Worm (Caenorhabditis elegans) whole organism, dauer: ENCODE data around the gene B0244.7.

Experiments used
- unc-62 ChIP-seq: sonication (generic microtip); optimal IDR thresholded peaks from 2 replicates; lab custom pipeline; 2017; ENCODE audit warnings: missing biosample characterization, missing genetic modification reagents, missing genetic modification characterization

Gene B0244.7

DNA sequence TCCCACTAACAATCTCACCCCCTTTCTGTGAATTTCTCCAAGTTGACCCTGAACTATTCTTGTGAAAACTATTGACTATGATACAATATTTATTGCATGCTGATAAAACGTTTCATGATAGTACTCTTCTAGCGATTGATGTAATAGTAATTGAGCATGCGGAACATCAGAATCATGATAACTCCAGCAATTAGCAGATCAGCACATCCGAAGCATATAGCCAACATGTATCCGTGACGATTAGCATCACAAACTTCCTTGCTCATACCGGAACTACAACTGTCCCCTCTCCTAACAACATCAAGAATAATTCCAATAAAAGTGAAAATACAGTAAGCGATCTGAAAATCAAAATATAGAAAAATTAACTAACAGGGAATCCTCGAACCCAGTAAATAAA is 1.3 kb upstream of the B0244.7 start:
- TF ChIP-seq unc-62 (GFP tag; lab: Kevin White, UChicago): no peak

DNA sequence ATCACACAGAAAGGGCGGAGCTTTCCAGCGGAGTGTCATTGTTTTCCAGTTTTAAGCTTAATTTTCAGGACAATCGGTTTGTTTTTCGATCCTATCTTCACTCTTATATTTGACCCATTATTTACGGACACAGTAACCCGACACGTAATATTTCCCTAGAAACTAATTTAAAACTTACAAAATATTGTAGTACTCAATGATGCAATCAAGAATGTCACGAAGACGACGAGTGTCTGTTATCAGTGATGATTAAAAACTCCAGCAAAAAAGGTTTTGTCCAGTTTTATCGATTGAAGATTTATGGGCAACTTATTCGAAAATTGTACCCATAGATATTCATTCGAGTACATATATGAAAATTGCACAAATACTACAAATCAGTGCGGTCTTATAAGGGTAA is 1.6 kb downstream of the B0244.7 start, which contains the start of gene B0244.17:
Gene B0244.17 (plus strand): TSS at position 301 of the 400 bp plus-strand sequence.
- TF ChIP-seq unc-62 (GFP tag; lab: Kevin White, UChicago): no peak

DNA sequence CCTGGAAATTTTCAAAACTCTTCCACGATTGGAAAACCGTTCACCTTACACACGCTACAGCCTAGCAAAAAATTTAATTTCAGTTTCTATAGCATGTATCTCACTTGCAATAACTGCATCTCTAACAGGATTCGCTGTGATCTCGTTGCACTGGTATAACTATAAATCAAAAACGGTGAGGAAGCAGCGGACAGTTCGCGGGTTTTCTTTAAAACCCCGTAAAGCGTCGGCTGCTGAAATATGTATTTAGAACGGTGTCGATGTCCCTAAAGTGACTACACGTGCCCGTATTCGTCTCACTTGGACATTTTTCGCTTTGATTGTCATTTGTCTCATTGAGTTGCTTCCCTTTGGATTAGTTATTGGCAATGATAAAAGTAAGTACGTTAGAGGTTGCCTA is 3.0 kb downstream of the B0244.7 start:
- TF ChIP-seq unc-62 (GFP tag; lab: Kevin White, UChicago): no peak

DNA sequence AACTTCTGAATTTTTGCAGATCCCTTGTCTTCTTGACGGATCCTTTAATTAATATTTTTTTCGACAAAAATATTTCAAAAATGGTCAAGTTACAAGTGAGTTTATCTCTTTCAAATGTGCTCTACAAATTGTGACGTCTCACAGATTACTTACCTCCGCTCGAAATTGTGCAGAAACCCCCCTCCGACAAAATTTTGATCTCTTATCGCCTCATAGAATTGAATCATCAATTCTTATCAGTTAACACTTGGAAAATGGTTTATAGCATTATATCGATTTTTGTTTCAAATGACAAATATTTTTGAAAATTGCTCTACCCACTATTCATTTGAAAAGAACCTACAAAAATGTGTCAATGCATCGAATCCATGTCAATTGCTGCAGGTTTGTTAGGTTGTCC is 3.6 kb downstream of the B0244.7 start, which contains the start of gene B0244.10:
Gene B0244.10 (plus strand): TSS at position 254 of the 400 bp plus-strand sequence.
- no peak for TF ChIP-seq unc-62 (GFP tag; lab: Kevin White, UChicago)

DNA sequence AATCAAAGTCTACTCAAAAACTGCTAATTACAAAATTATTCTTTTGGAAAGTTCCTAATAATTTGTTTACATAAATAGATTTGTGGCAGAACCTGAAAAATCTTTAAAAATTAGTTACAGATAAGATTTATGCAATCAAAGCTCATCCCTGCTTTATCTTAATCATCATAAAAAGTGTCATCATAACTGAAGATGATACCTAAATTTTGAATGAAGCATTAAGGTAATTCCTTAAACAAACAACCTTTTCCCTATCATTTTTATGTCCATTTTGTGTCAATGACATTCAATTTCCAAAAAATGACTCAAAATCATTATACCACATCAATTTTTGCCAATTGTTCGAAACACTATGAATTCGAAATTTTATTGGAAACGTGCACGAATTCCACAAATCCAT is 6.4 kb downstream of the B0244.7 start, which contains the start of gene B0244.6:
Gene B0244.6 (plus strand): TSS at position 301 of the 400 bp plus-strand sequence.
- TF ChIP-seq unc-62 (GFP tag; lab: Kevin White, UChicago): no peak

DNA sequence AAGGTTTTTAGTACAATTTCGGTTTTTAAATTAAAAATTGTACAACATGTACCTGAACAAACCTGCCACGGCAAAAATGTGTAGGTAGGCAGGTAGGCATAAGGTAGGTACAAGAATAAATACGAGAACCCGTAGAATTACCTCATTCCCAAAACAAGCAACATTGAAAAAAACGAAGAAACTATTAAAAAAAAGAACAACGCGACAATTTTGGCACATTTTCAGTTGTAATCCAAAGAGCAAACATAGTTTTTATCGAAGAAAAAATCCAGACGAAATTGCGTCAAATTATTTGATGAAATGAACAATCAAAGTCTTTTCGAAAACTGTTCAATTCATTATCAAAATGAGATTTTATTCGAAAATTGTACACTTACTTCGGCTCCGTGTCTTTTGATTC is 9.4 kb downstream of the B0244.7 start, which contains the start of gene B0244.16:
Gene B0244.16 (plus strand): TSS at position 301 of the 400 bp plus-strand sequence.
- TF ChIP-seq unc-62 (GFP tag; lab: Kevin White, UChicago): no peak

DNA sequence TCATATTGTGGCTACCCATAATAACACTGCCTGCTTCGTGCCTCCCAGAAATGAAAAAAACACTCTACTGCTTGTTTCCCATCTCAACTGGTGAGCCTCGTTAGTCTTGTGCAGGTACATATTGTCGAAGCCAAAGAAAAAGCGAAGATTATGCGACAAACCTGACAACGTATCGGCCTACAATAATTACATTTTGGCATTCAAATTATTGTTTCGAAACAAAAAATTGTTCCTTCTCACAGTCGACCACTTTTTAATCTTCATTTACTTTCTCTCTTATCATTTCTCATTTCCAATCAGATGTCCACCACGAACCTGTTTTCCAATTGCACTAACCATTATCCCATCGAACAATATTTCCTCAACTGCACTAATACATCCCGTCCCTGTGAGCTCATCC is 11.8 kb downstream of the B0244.7 start, which contains the start of gene B0244.15:
Gene B0244.15 (plus strand): TSS at position 301 of the 400 bp plus-strand sequence.
- no peak for TF ChIP-seq unc-62 (GFP tag; lab: Kevin White, UChicago)

DNA sequence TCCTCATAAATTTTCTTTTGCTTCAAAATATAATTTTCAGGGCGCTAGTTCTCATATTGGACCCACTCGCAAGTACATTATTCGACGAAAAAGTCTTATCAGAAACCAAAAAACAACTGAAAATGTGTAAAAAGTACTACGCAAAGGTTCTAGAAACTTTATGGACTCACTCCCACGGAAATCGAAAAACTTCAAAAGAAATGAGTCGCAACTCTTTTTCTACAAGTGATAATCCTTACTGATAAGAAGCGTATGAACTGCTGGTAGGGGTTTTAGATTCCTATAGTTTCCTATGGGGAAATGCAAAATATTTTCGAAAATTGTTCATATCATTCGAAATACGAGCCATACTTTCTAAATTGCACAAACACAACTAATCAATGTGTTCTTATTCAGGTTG is 13.3 kb downstream of the B0244.7 start, which contains the start of gene B0244.5:
Gene B0244.5 (plus strand): TSS at position 301 of the 400 bp plus-strand sequence.
- TF ChIP-seq unc-62 (GFP tag; lab: Kevin White, UChicago): no peak

DNA sequence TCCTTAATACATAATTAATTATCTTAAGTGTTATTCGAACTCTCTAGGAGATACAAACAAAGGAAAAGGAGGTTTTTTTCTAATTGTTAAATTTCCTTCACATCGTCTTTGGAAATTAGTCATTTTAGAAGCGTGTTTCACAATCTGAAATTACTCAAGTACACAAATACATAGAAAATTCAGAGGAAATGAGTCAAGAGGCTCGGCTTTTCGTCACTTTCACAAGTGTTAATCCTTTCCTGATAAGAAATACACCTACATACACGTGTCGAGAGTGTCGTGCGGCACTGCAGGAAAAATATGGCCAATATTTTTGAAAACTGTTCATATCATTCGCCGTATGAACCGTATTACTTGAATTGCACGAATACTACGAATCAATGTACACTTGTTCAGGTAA is 15.9 kb downstream of the B0244.7 start, which contains the start of gene B0244.4:
Gene B0244.4 (plus strand): TSS at position 301 of the 400 bp plus-strand sequence.
- TF ChIP-seq unc-62 (GFP tag; lab: Kevin White, UChicago): no peak

DNA sequence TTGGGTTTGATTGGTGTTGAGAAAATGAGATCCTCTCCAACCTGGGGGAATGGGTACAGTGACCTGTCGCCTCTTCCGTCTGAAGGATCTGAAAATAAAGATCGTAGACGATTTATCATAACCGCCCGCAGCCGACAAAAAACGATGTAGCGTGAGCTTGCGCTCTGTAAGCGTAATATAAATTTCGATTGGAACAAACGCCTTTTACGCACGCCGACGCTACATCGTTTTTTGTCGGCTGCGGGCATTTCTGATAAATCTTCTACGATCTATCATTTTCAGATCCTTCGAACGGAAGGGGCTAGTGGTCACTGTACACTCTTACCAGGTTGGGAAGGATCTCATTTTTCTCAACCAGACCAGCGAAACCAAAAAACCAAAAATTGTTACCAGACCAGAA is 17.1 kb downstream of the B0244.7 start:
- no peak for TF ChIP-seq unc-62 (GFP tag; lab: Kevin White, UChicago)

DNA sequence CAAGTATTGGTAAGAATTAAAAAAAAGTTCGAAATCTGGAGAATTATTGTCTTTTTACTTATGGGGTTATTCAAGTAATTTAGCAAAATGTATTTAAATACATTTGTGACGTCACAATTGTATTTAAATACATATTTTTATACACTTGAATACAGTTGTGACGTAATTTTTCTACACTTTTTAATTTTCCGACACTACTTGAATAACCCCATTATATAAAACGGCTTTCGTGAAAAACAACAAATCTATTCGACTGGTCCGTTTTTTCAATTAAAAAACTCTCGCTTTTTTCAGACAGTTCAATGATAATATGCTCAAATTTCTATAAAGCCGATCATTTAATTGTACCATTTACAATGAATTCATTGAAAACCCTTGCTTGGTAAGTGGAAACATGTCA is 19.2 kb downstream of the B0244.7 start:
- no peak for TF ChIP-seq unc-62 (GFP tag; lab: Kevin White, UChicago)

DNA sequence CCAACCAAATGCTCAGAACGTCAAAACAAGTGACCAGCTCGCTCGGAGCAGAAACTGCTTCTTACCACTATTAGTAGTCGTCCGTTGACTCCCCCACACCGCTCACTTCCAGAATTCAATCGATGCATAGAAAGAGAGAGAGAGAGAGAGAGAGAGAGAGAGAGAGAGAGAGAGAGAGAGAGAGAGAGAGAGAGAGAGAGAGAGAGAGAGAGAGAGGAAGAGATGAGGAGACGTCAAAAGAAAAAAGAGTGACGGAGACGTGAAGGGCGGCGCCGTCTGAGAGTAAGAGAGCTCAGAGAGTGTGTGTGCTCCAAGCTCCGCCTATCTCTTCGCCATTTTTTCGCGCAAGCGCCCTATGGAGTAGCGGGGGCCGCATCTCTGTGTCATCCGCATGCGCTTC is 23.9 kb downstream of the B0244.7 start, which contains the start of gene ida-1:
Gene ida-1 (plus strand): TSS at position 336 of the 400 bp plus-strand sequence.
- TF ChIP-seq unc-62 (GFP tag; lab: Kevin White, UChicago): no peak

DNA sequence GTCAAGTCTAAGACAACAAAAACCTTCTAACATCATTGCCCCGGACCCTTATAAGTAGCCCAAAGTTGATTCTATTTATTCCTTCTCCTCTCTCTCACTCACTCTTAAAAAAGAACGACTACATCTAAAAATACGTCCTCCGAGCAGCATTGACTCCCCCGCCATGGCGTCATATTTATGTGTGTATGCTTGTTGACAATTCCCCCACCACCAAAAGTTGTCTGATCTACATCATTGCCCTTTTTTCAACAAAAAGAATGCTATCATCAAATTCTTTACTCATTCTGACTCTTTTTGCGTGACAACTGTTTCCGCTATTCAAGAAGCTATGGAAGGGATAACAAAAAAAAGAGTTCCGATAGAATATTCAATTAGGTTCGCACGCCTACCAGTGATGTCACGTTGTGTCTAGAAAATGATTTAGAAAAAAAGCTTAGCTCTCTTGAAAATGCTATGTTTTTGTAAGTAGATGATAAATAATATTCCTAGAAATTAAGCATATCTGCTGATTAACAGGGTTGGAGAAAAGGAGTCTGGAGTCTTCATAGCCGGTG is 26.3 kb downstream of the B0244.7 start:
- no peak for TF ChIP-seq unc-62 (GFP tag; lab: Kevin White, UChicago)

DNA sequence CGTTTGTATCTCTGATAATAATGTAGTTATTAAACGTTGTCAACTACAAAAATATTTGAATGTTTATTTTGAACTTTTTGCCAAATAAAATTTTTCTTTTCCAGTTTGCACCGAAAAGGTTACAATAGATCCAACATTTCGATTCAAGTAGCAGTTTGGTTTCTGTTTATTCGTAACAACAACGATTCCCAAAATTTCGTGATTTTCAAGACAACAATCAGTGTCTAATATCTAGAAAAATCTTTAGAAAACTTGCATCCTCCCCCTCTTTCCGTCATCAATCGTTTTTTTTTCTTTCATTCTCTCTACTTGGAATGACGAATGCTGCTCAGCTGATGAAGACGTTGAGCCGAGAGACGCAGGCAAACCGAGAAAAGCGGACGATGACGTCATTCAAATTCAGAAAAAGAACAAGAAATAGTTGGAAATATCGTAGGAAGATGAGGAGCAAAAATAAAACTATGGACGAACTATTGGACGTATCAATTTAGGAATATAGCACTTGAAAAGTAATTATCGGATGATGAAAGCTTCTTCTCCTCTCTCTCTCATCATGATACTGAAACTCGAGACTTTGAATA is 27.3 kb downstream of the B0244.7 start:
- TF ChIP-seq unc-62 (GFP tag; lab: Kevin White, UChicago): no peak

DNA sequence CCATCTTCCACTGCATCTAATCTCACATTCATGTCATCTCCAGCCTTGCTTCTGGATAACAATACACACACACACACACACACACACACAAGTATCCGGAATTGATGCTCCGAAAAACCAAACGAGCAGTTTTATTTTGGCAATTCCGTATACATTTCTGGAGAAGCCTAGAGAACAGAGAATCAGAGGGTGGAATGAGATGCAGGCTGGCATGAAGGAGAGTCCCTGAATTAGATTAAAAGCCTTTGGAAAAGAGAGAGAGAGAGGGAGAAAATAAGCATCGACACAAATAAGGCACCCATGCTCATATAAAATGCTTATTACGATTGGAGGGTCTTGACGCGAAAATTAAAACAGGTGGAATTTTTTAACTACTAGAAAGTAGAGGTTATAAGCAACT is 29.4 kb downstream of the B0244.7 start:
- TF ChIP-seq unc-62 (GFP tag; lab: Kevin White, UChicago): no peak

DNA sequence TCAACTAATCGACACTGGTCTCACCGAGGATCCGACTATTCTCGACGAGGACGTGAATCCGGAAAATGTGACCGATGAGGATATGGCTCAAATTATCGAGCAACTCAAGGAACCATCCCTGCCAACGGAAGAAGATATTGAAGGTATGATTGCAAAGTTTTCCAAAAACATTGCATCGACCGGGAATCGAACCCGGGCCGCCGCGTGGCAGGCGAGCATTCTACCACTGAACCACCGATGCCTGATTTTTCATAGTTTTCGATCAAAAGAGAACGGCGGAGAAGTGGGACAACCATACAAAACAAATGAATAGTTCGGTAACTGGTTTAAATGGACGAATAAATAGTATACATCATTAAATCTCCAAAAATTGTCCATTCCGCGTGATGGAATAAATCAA is 30.6 kb downstream of the B0244.7 start:
- TF ChIP-seq unc-62 (GFP tag; lab: Kevin White, UChicago): no peak

DNA sequence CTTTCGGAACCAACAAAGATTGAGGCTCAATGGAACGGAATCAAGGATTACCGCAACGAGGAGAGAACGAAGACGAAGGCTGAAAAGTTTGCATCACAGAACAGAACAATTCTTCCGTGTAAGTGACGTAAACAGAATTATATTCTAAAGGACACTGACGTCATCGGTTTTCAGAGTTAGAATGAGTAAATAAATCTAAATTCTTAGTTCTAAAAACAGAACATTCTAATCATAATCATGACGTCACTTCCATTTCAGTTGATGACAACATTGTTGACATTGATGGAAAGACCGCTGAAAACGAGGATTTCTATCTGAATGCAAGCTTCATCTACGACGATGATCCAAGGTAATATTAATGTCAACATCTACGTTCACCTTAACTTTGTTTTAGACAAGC is 32.7 kb downstream of the B0244.7 start:
- no peak for TF ChIP-seq unc-62 (GFP tag; lab: Kevin White, UChicago)
